Worm (Caenorhabditis elegans): ENCODE results near the gene efa-6.

- TF ChIP-seq pha-4 (tag; optimal IDR thresholded peaks at IDR 0.05) (peak; percentile 12), elt-3 (tag; optimal IDR thresholded peaks at IDR 0.05) (no peak), nhr-76 (tag; optimal IDR thresholded peaks at IDR 0.05) (no peak), lin-13 (tag; optimal IDR thresholded peaks at IDR 0.05) (no peak), ceh-39 (tag; optimal IDR thresholded peaks at IDR 0.05) (no peak)
These were observed 19.9 kb downstream of the efa-6 start for ce11 chrIV:12594574-12594973.

All from whole organism, mixed stage, embryonic.